Worm (Caenorhabditis elegans) whole organism, L1 larva: Measurements from ENCODE around the gene idpb-3.

Experiments
- fos-1 ChIP-seq: fragments of 150-350 bp; optimal IDR thresholded peaks from 2 replicates; lab custom pipeline; 2014; ENCODE audit warnings: missing biosample characterization, missing genetic modification characterization
- lin-15B ChIP-seq: fragments of 150-350 bp; sonication (generic microtip); optimal IDR thresholded peaks from 3 replicates; lab custom pipeline; 2014; ENCODE audit warnings: missing biosample characterization, missing genetic modification characterization
- pag-3 ChIP-seq: sonication (generic microtip); optimal IDR thresholded peaks from 2 replicates; lab custom pipeline; 2017; ENCODE audit warnings: missing genetic modification characterization, mild to moderate bottlenecking, missing compliant biosample characterization, antibody characterized with exemption, borderline replicate concordance; ENCODE audit not compliant: insufficient read depth

ce11 chrII:5099649-5100048, 2.0 kb downstream of the idpb-3 start, which contains the start of gene C04G6.6:
- no peak for TF ChIP-seq pag-3 (tag; lab: Kevin White, UChicago)
- no peak for TF ChIP-seq fos-1 (tag; lab: Kevin White, UChicago)
- TF ChIP-seq lin-15B (tag; lab: Kevin White, UChicago) = no peak
